Fruit fly (Drosophila melanogaster) whole organism, embryonic: ENCODE data around the gene CG31121.
A peak's percentile ranks its signal among the peaks of the same experiment; 100 is the strongest.

Experiments used
- Bgb ChIP-seq: fragments of 200-800 bp; sonication (Bioruptor generic); IDR thresholded peaks from 2 replicates; pipeline ENCODE4 v1.3.6; 2022; ENCODE audit warnings: missing biosample characterization, missing genetic modification characterization; ENCODE audit not compliant: partially characterized antibody
- CG13123 ChIP-seq: fragments of 200-800 bp; sonication (Bioruptor generic); optimal IDR thresholded peaks from 2 replicates; lab custom pipeline; 2016; ENCODE audit warnings: missing biosample characterization, missing genetic modification characterization
- CG13775 ChIP-seq: fragments of 200-800 bp; sonication (Bioruptor generic); optimal IDR thresholded peaks from 3 replicates; lab custom pipeline; 2017; ENCODE audit warnings: missing biosample characterization, mild to moderate bottlenecking, missing genetic modification characterization
- CG14014 ChIP-seq: fragments of 200-800 bp; sonication (Bioruptor generic); IDR thresholded peaks from 2 replicates; pipeline ENCODE4 v1.3.6; 2022; ENCODE audit warnings: missing biosample characterization, missing genetic modification characterization
- CG15269 ChIP-seq: fragments of 200-800 bp; sonication (Bioruptor generic); optimal IDR thresholded peaks from 2 replicates; lab custom pipeline; 2018; ENCODE audit warnings: missing biosample characterization, mild to moderate bottlenecking, missing genetic modification characterization, moderate library complexity
- CG1603 ChIP-seq: fragments of 200-800 bp; sonication (Bioruptor generic); optimal IDR thresholded peaks from 2 replicates; lab custom pipeline; 2019; ENCODE audit warnings: missing biosample characterization, mild to moderate bottlenecking, missing genetic modification characterization, moderate library complexity
- CG17186 ChIP-seq: fragments of 200-800 bp; sonication (Bioruptor generic); optimal IDR thresholded peaks from 3 replicates; lab custom pipeline; 2017; ENCODE audit warnings: missing biosample characterization, missing genetic modification reagents, missing genetic modification characterization
- CG17328 ChIP-seq: fragments of 200-800 bp; sonication (Bioruptor generic); IDR thresholded peaks from 2 replicates; pipeline ENCODE4 v1.3.6; 2022; ENCODE audit warnings: missing biosample characterization, missing genetic modification characterization
- CG18011 ChIP-seq: fragments of 200-800 bp; sonication (Bioruptor generic); optimal IDR thresholded peaks from 2 replicates; lab custom pipeline; 2017; ENCODE audit warnings: missing biosample characterization, missing genetic modification characterization, mild to moderate bottlenecking, moderate library complexity, missing genotype
- CG30020 ChIP-seq: fragments of 200-800 bp; optimal IDR thresholded peaks from 2 replicates; lab custom pipeline; 2019; ENCODE audit warnings: missing biosample characterization, mild to moderate bottlenecking, missing genetic modification characterization, moderate library complexity
- CG3065 ChIP-seq: fragments of 200-800 bp; sonication (Bioruptor generic); optimal IDR thresholded peaks from 2 replicates; lab custom pipeline; 2016; ENCODE audit warnings: missing biosample characterization, missing genetic modification characterization
- CG4617 ChIP-seq: fragments of 200-800 bp; sonication (Bioruptor generic); optimal IDR thresholded peaks from 3 replicates; lab custom pipeline; 2016; ENCODE audit warnings: missing biosample characterization, missing genetic modification characterization, borderline replicate concordance
- CG4854 ChIP-seq: fragments of 200-800 bp; sonication (Bioruptor generic); optimal IDR thresholded peaks from 2 replicates; lab custom pipeline; 2016; ENCODE audit warnings: missing biosample characterization, missing genetic modification characterization, inconsistent platforms
- CG6765 ChIP-seq: fragments of 200-800 bp; sonication (Bioruptor generic); optimal IDR thresholded peaks from 3 replicates; lab custom pipeline; 2017; ENCODE audit warnings: missing biosample characterization, mild to moderate bottlenecking, missing genetic modification characterization
- CHES-1-like ChIP-seq: fragments of 200-800 bp; sonication (Bioruptor generic); optimal IDR thresholded peaks from 2 replicates; lab custom pipeline; 2016; ENCODE audit warnings: missing biosample characterization, missing genetic modification characterization
- CTCF ChIP-seq: fragments of 200-800 bp; sonication (Bioruptor generic); optimal IDR thresholded peaks from 2 replicates; lab custom pipeline; 2017; ENCODE audit warnings: missing biosample characterization, mild to moderate bottlenecking, missing genetic modification characterization, moderate library complexity
- Dbx ChIP-seq: fragments of 200-800 bp; sonication (Bioruptor generic); IDR thresholded peaks from 3 replicates; pipeline ENCODE4 v1.3.6; 2022; ENCODE audit warnings: missing biosample characterization, missing genetic modification characterization
- Dp ChIP-seq: fragments of 200-800 bp; sonication (Bioruptor generic); optimal IDR thresholded peaks from 2 replicates; lab custom pipeline; 2018; ENCODE audit warnings: missing biosample characterization, mild to moderate bottlenecking, missing genetic modification characterization, moderate library complexity
- HLHmδ ChIP-seq: fragments of 200-800 bp; sonication (Bioruptor generic); optimal IDR thresholded peaks from 2 replicates; lab custom pipeline; 2018; ENCODE audit warnings: missing biosample characterization, mild to moderate bottlenecking, missing genetic modification characterization, moderate library complexity
- Hsf ChIP-seq: fragments of 200-800 bp; sonication (Bioruptor generic); optimal IDR thresholded peaks from 3 replicates; lab custom pipeline; 2016; ENCODE audit warnings: missing biosample characterization, missing genetic modification characterization
- Kr ChIP-seq: fragments of 200-800 bp; sonication (Bioruptor generic); optimal IDR thresholded peaks from 2 replicates; lab custom pipeline; 2017; ENCODE audit warnings: missing biosample characterization, mild to moderate bottlenecking, missing genetic modification characterization
- NC2β ChIP-seq: fragments of 200-800 bp; sonication (Bioruptor generic); optimal IDR thresholded peaks from 2 replicates; lab custom pipeline; 2016; ENCODE audit warnings: missing biosample characterization, missing genetic modification characterization
- NfI ChIP-seq: fragments of 200-800 bp; sonication (Bioruptor generic); optimal IDR thresholded peaks from 3 replicates; lab custom pipeline; 2018; ENCODE audit warnings: missing biosample characterization, mild to moderate bottlenecking, missing genetic modification characterization, moderate library complexity
- Pdp1 ChIP-seq, 2 experiments: fragments of 200-800 bp; sonication (Bioruptor generic); optimal IDR thresholded peaks; 3 replicates each; lab custom pipeline; 2016; ENCODE audit warnings: missing biosample characterization in 2 of 2, missing genetic modification characterization in 2 of 2, mild to moderate bottlenecking in 1 of 2, moderate library complexity in 1 of 2
- Sin3A ChIP-seq: fragments of >200 bp; optimal IDR thresholded peaks from 2 replicates; lab custom pipeline; 2018
- Spps ChIP-seq: fragments of 200-800 bp; sonication (Bioruptor generic); optimal IDR thresholded peaks from 2 replicates; lab custom pipeline; 2018; ENCODE audit warnings: missing biosample characterization, mild to moderate bottlenecking, missing genetic modification characterization
- Trl ChIP-seq, 3 experiments: fragments of >200 bp in 2 of 3; fragments of 200-800 bp in 1 of 3; sonication (Bioruptor generic) in 1 of 3; optimal IDR thresholded peaks; 2 replicates in 1 of 3; 3 replicates in 2 of 3; lab custom pipeline; 2016 to 2017; ENCODE audit warnings: missing biosample characterization in 1 of 3, missing genetic modification characterization in 1 of 3
- caup ChIP-seq: fragments of 200-800 bp; sonication (Bioruptor generic); optimal IDR thresholded peaks from 3 replicates; lab custom pipeline; 2017; ENCODE audit warnings: missing biosample characterization, mild to moderate bottlenecking, missing genetic modification characterization, moderate library complexity; ENCODE audit not compliant: severe bottlenecking
- dm ChIP-seq: fragments of 200-800 bp; sonication (Bioruptor generic); optimal IDR thresholded peaks from 3 replicates; lab custom pipeline; 2016; ENCODE audit warnings: missing biosample characterization, missing genetic modification characterization
- exex ChIP-seq: fragments of 200-800 bp; sonication (Bioruptor generic); optimal IDR thresholded peaks from 4 replicates; lab custom pipeline; 2018; ENCODE audit warnings: missing biosample characterization, mild to moderate bottlenecking, missing genetic modification characterization, moderate library complexity
- fd96Cb ChIP-seq: fragments of 200-800 bp; sonication (Bioruptor generic); optimal IDR thresholded peaks from 2 replicates; lab custom pipeline; 2018; ENCODE audit warnings: missing biosample characterization, mild to moderate bottlenecking, missing genetic modification characterization, moderate library complexity
- gce ChIP-seq: fragments of 200-800 bp; sonication (Bioruptor generic); IDR thresholded peaks from 3 replicates; pipeline ENCODE4 v1.3.6; 2022; ENCODE audit warnings: missing biosample characterization, missing genetic modification characterization
- gcm ChIP-seq: fragments of 200-800 bp; sonication (Bioruptor generic); optimal IDR thresholded peaks from 2 replicates; lab custom pipeline; 2019; ENCODE audit warnings: missing biosample characterization, mild to moderate bottlenecking, missing genetic modification characterization, moderate library complexity
- gfzf ChIP-seq: fragments of 200-800 bp; sonication (Bioruptor generic); optimal IDR thresholded peaks from 2 replicates; lab custom pipeline; 2016; ENCODE audit warnings: missing biosample characterization, mild to moderate bottlenecking, missing genetic modification characterization, moderate library complexity
- grau ChIP-seq: fragments of 200-800 bp; optimal IDR thresholded peaks from 3 replicates; lab custom pipeline; 2019; ENCODE audit warnings: missing biosample characterization, mild to moderate bottlenecking, missing genetic modification characterization, moderate library complexity
- gro ChIP-seq: fragments of 200-800 bp; sonication (Bioruptor generic); optimal IDR thresholded peaks from 2 replicates; lab custom pipeline; 2016; ENCODE audit warnings: missing biosample characterization, missing genetic modification characterization
- her ChIP-seq: fragments of 200-800 bp; sonication (Bioruptor generic); optimal IDR thresholded peaks from 2 replicates; lab custom pipeline; 2016; ENCODE audit warnings: missing biosample characterization, missing genetic modification characterization
- lilli ChIP-seq: fragments of 200-800 bp; sonication (Bioruptor generic); optimal IDR thresholded peaks from 3 replicates; lab custom pipeline; 2016; ENCODE audit warnings: missing biosample characterization, missing genetic modification characterization
- pan ChIP-seq, 4 experiments: fragments of >200 bp in 3 of 4; fragments of 200-800 bp in 1 of 4; sonication (Bioruptor generic) in 1 of 4; optimal IDR thresholded peaks in 3 of 4; IDR thresholded peaks in 1 of 4; 2 replicates each; pipeline versions ENCODE4 v1.3.6 to Lab custom; 2017 to 2022; ENCODE audit warnings: missing biosample characterization in 2 of 4, missing genetic modification characterization in 2 of 4, mixed read lengths in 1 of 4
- pros ChIP-seq: fragments of 200-800 bp; sonication (Bioruptor generic); optimal IDR thresholded peaks from 3 replicates; lab custom pipeline; 2019; ENCODE audit warnings: missing biosample characterization, mild to moderate bottlenecking, missing genetic modification characterization, moderate library complexity
- row ChIP-seq: fragments of 200-800 bp; sonication (Bioruptor generic); IDR thresholded peaks from 3 replicates; pipeline ENCODE4 v1.3.6; 2022; ENCODE audit warnings: missing biosample characterization, missing genetic modification characterization
- schlank ChIP-seq: fragments of 200-800 bp; sonication (Bioruptor generic); optimal IDR thresholded peaks from 2 replicates; lab custom pipeline; 2018; ENCODE audit warnings: missing biosample characterization, mild to moderate bottlenecking, missing genetic modification characterization
- sima ChIP-seq: fragments of 200-800 bp; sonication (Bioruptor generic); optimal IDR thresholded peaks from 2 replicates; lab custom pipeline; 2016; ENCODE audit warnings: missing biosample characterization, missing genetic modification characterization
- sob ChIP-seq: fragments of 200-800 bp; sonication (Bioruptor generic); IDR thresholded peaks from 2 replicates; pipeline ENCODE4 v1.3.6; 2022; ENCODE audit warnings: missing biosample characterization, missing genetic modification characterization
- sqz ChIP-seq: fragments of 200-800 bp; sonication (Bioruptor generic); optimal IDR thresholded peaks from 3 replicates; lab custom pipeline; 2018; ENCODE audit warnings: missing biosample characterization, mild to moderate bottlenecking, missing genetic modification characterization
- stwl ChIP-seq: fragments of 200-800 bp; sonication (Bioruptor generic); optimal IDR thresholded peaks from 3 replicates; lab custom pipeline; 2018; ENCODE audit warnings: missing biosample characterization, mild to moderate bottlenecking, missing genetic modification characterization, moderate library complexity
- tap ChIP-seq: fragments of 200-800 bp; optimal IDR thresholded peaks from 3 replicates; lab custom pipeline; 2019; ENCODE audit warnings: missing biosample characterization, mild to moderate bottlenecking, missing genetic modification characterization, moderate library complexity
- usp ChIP-seq: fragments of >200 bp; optimal IDR thresholded peaks from 2 replicates; lab custom pipeline; 2017; ENCODE audit warnings: missing biosample characterization, missing genetic modification characterization

Gene CG31121

DNA sequence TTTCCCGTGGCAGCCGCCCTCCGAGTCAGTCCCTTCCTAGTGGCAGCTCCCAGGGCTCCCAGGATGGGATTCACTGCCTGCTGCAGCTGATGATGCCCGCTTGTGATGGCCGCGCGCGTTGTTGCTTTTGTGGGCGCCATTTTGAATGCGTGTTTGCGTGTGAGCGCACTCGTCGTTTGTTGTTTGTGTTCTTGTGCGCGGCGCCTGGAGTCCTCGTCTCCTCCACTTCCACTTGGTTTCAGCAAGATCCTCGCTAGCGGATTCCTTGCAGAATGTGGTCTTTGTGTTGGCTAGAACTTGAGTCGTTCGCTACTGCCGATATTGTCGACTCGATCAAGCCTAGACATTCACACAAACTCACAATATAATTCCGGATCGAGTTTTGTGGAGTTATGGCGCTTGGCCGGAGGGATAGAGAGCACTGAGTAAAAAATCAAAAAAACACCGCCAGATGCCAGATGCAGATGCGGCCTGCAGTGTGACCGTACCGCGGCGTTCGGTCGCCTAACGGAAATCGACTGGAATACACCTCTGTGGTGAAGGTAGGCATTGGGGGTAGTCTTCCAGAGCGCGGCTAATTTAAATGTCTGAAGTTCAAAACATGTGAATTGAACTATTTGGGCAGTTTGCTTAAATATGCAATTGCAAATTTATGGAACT, 23.9 kb downstream of the CG31121 start, which contains the start of gene CycB3 (continued):
- TF ChIP-seq tap (tag; lab: Kevin White, UChicago) (no peak), CG1603 (tag; lab: Kevin White, UChicago) (peak; percentile 91), fd96Cb (tag; lab: Kevin White, UChicago) (no peak), dm (peak; percentile 53), gro (GFP tag; lab: Kevin White, UChicago) (no peak), her (GFP tag; lab: Kevin White, UChicago) (peak; percentile 48), row (GFP tag; lab: Robert Waterston, UW) (peak; percentile 27; the same call in 1 of the 3 replicates), Trl (optimal IDR thresholded peaks at IDR 0.05; lab: Kevin White, UChicago) (no peak), Trl (GFP tag; optimal IDR thresholded peaks at IDR 0.05; lab: Kevin White, UChicago) (no peak), pan (optimal IDR thresholded peaks at IDR 0.05; lab: Kevin White, UChicago) (no peak), pan (GFP tag; optimal IDR thresholded peaks at IDR 0.05 in 1 of 2, IDR thresholded peaks at IDR 0.05 in 1 of 2) (peak in 1 of 2 experiments; percentile 38), Dp (GFP tag; lab: Kevin White, UChicago) (peak; percentile 99), CG3065 (GFP tag; lab: Kevin White, UChicago) (no peak), CTCF (peak; percentile 58), Sin3A (lab: Kevin White, UChicago) (peak; percentile 53), CHES-1-like (GFP tag; lab: Kevin White, UChicago) (peak; percentile 39), grau (tag; lab: Kevin White, UChicago) (peak; percentile 16), CG6765 (GFP tag; lab: Kevin White, UChicago) (peak; percentile 9), Bgb (GFP tag; lab: Robert Waterston, UW) (peak; percentile 56; the same call in 1 of the 2 replicates), CG17328 (peak; percentile 46; the same call in 1 of the 2 replicates), CG13775 (GFP tag; lab: Kevin White, UChicago) (no peak), sob (GFP tag; lab: Robert Waterston, UW) (peak; percentile 19; the same call in 1 of the 2 replicates), sqz (GFP tag; lab: Kevin White, UChicago) (peak; percentile 43), Hsf (GFP tag; lab: Kevin White, UChicago) (peak; percentile 11), sima (GFP tag; lab: Kevin White, UChicago) (no peak), schlank (peak; percentile 13), usp (GFP tag; lab: Kevin White, UChicago) (no peak), Kr (no peak), CG4617 (GFP tag; lab: Kevin White, UChicago) (peak; percentile 19), CG4854 (GFP tag; lab: Kevin White, UChicago) (peak; percentile 7), lilli (no peak), CG15269 (no peak), CG17186 (GFP tag; lab: Kevin White, UChicago) (peak; percentile 89), gcm (GFP tag; lab: Kevin White, UChicago) (no peak), NC2β (peak; percentile 51), NfI (peak; percentile 46), Pdp1 (GFP tag; optimal IDR thresholded peaks at IDR 0.05; lab: Kevin White, UChicago) (no peak), HLHmδ (peak; percentile 78), caup (GFP tag; lab: Kevin White, UChicago) (peak; percentile 49), gce (GFP tag; lab: Robert Waterston, UW) (peak; percentile 39; the same call in 1 of the 3 replicates), exex (tag; lab: Kevin White, UChicago) (no peak), CG14014 (GFP tag; lab: Robert Waterston, UW) (0 out of 2 replicates have a peak, but pooled peaks have one; percentile 31), Spps (tag; lab: Kevin White, UChicago) (peak; percentile 30), CG18011 (GFP tag; lab: Kevin White, UChicago) (no peak), gfzf (peak; percentile 92), pros (no peak), CG13123 (no peak), stwl (peak; percentile 65), CG30020 (tag; lab: Kevin White, UChicago) (peak; percentile 8), Dbx (GFP tag; lab: Robert Waterston, UW) (0 out of 3 replicates have a peak, but pooled peaks have one; percentile 13)
